Worm (Caenorhabditis elegans) whole organism, mixed stage, embryonic: Measurements from ENCODE around the gene str-236.

Experiments used
- ces-1 ChIP-seq: fragments of 150-350 bp; optimal IDR thresholded peaks from 2 replicates; lab custom pipeline; 2014; ENCODE audit warnings: missing biosample characterization, missing genetic modification reagents, missing genetic modification characterization
- hlh-1 ChIP-seq: fragments of 150-350 bp; optimal IDR thresholded peaks from 2 replicates; lab custom pipeline; 2014; ENCODE audit warnings: missing biosample characterization, missing genetic modification reagents, missing genetic modification characterization
- lin-32 ChIP-seq: fragments of 200-800 bp; sonication (Bioruptor generic); optimal IDR thresholded peaks from 2 replicates; lab custom pipeline; 2018; ENCODE audit warnings: mild to moderate bottlenecking, missing genetic modification characterization, missing compliant biosample characterization
- mep-1 ChIP-seq: fragments of 150-350 bp; optimal IDR thresholded peaks from 2 replicates; lab custom pipeline; 2017; ENCODE audit warnings: missing biosample characterization, missing genetic modification reagents, missing genetic modification characterization, inconsistent platforms
- pha-4 ChIP-seq: fragments of 150-350 bp; optimal IDR thresholded peaks from 2 replicates; lab custom pipeline; 2018; ENCODE audit warnings: missing biosample characterization, missing genetic modification reagents, missing genetic modification characterization
- tbx-8 ChIP-seq: fragments of 200-800 bp; sonication (Bioruptor generic); optimal IDR thresholded peaks from 2 replicates; lab custom pipeline; 2018; ENCODE audit warnings: mild to moderate bottlenecking, missing genetic modification characterization, moderate library complexity, missing compliant biosample characterization
- unc-62 ChIP-seq: fragments of 150-350 bp; optimal IDR thresholded peaks from 2 replicates; lab custom pipeline; 2014; ENCODE audit warnings: missing biosample characterization, missing genetic modification reagents, missing genetic modification characterization

DNA sequence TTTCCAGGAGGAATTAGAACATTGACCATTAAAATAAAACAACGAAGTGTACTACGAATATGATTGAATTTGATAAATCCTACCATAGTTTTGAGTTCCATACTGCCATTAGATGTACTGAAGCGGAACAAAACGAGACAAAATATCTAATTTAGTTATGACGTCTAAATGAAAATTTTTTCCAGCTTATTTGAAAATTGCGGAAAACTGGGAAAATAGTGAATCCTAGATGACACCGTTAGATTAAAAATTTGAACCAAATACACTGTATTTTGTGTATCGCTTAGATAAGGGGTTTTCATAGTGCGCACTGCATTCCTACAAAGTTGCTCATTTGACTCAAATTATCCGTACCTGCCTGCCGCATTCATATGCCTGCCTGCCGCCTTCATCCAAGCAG, 3.3 kb upstream of the str-236 start, which contains the start of gene K02H11.4:
- no peak for TF ChIP-seq unc-62 (GFP tag; lab: Kevin White, UChicago)
- no peak for TF ChIP-seq mep-1
- no peak for TF ChIP-seq ces-1 (GFP tag; lab: Kevin White, UChicago)
- no peak for TF ChIP-seq hlh-1
- TF ChIP-seq lin-32 = no peak
- no peak for TF ChIP-seq pha-4 (tag; lab: Kevin White, UChicago)
- TF ChIP-seq tbx-8 (GFP tag; lab: Kevin White, UChicago) = no peak
